Fruit fly (Drosophila melanogaster) whole organism, embryonic: Measurements from ENCODE around the gene lin-52.

Experiments
- ATbp ChIP-seq: fragments of 200-800 bp; sonication (Bioruptor generic); optimal IDR thresholded peaks from 2 replicates; lab custom pipeline; 2017; ENCODE audit warnings: missing biosample characterization, mild to moderate bottlenecking, missing genetic modification characterization, missing genetic modification reagents
- Atf-2 ChIP-seq: fragments of 200-800 bp; sonication (Bioruptor generic); optimal IDR thresholded peaks from 2 replicates; lab custom pipeline; 2016; ENCODE audit warnings: missing biosample characterization, missing genetic modification characterization
- CG10431 ChIP-seq: fragments of 200-800 bp; sonication (Bioruptor generic); optimal IDR thresholded peaks from 3 replicates; lab custom pipeline; 2018; ENCODE audit warnings: missing biosample characterization, mild to moderate bottlenecking, missing genetic modification characterization
- CG10565 ChIP-seq: fragments of 200-800 bp; sonication (Bioruptor generic); optimal IDR thresholded peaks from 3 replicates; lab custom pipeline; 2016; ENCODE audit warnings: missing biosample characterization, mild to moderate bottlenecking, missing genetic modification characterization
- CG11093 ChIP-seq: fragments of 200-800 bp; sonication (Bioruptor generic); IDR thresholded peaks from 3 replicates; pipeline ENCODE4 v1.3.6; 2022; ENCODE audit warnings: missing biosample characterization, missing genetic modification characterization
- CG12236 ChIP-seq: fragments of 200-800 bp; sonication (Bioruptor generic); optimal IDR thresholded peaks from 2 replicates; lab custom pipeline; 2016; ENCODE audit warnings: missing biosample characterization, missing genetic modification characterization
- CG12769 ChIP-seq: fragments of 200-800 bp; sonication (Bioruptor generic); optimal IDR thresholded peaks from 2 replicates; lab custom pipeline; 2019; ENCODE audit warnings: missing biosample characterization, mild to moderate bottlenecking, missing genetic modification characterization, moderate library complexity
- CG13287 ChIP-seq: fragments of 200-800 bp; sonication (Bioruptor generic); IDR thresholded peaks from 2 replicates; pipeline ENCODE4 v1.3.6; 2022; ENCODE audit warnings: missing biosample characterization, missing genetic modification characterization; ENCODE audit not compliant: partially characterized antibody
- CG13424 ChIP-seq: fragments of 200-800 bp; sonication (Bioruptor generic); optimal IDR thresholded peaks from 2 replicates; lab custom pipeline; 2019; ENCODE audit warnings: missing biosample characterization, mild to moderate bottlenecking, missing genetic modification characterization, moderate library complexity
- CG15011 ChIP-seq: fragments of 200-800 bp; sonication (Bioruptor generic); optimal IDR thresholded peaks from 3 replicates; lab custom pipeline; 2018; ENCODE audit warnings: missing biosample characterization, mild to moderate bottlenecking, missing genetic modification characterization
- CG15479 ChIP-seq: fragments of 200-800 bp; sonication (Bioruptor generic); optimal IDR thresholded peaks from 3 replicates; lab custom pipeline; 2019; ENCODE audit warnings: missing biosample characterization, mild to moderate bottlenecking, missing genetic modification characterization, moderate library complexity
- CG32772 ChIP-seq: fragments of 200-800 bp; sonication (Bioruptor generic); IDR thresholded peaks from 2 replicates; pipeline ENCODE4 v1.3.6; 2022; ENCODE audit warnings: missing biosample characterization, missing genetic modification characterization
- CG34224 ChIP-seq: fragments of 200-800 bp; sonication (Bioruptor generic); IDR thresholded peaks from 3 replicates; pipeline ENCODE4 v1.3.6; 2022; ENCODE audit warnings: missing biosample characterization, missing genetic modification characterization; ENCODE audit not compliant: partially characterized antibody
- CG4328 ChIP-seq: fragments of 200-800 bp; sonication (Bioruptor generic); optimal IDR thresholded peaks from 3 replicates; lab custom pipeline; 2017; ENCODE audit warnings: missing biosample characterization, missing genetic modification reagents, missing genetic modification characterization
- CG5180 ChIP-seq: fragments of 200-800 bp; sonication (Bioruptor generic); optimal IDR thresholded peaks from 3 replicates; lab custom pipeline; 2017; ENCODE audit warnings: missing biosample characterization, missing genetic modification characterization, mild to moderate bottlenecking, moderate library complexity, missing genetic modification reagents
- CG6654 ChIP-seq: fragments of 200-800 bp; sonication (Bioruptor generic); optimal IDR thresholded peaks from 2 replicates; lab custom pipeline; 2017; ENCODE audit warnings: missing biosample characterization, mild to moderate bottlenecking, missing genetic modification characterization
- CG6683 ChIP-seq: fragments of 200-800 bp; sonication (Bioruptor generic); optimal IDR thresholded peaks from 2 replicates; lab custom pipeline; 2017; ENCODE audit warnings: missing biosample characterization, mild to moderate bottlenecking, missing genetic modification characterization, missing genetic modification reagents
- CG6813 ChIP-seq: fragments of 200-800 bp; sonication (Bioruptor generic); optimal IDR thresholded peaks from 2 replicates; lab custom pipeline; 2017; ENCODE audit warnings: missing biosample characterization, missing genetic modification characterization, mild to moderate bottlenecking, moderate library complexity, missing genetic modification reagents
- CG7928 ChIP-seq: fragments of 200-800 bp; sonication (Bioruptor generic); optimal IDR thresholded peaks from 2 replicates; lab custom pipeline; 2017; ENCODE audit warnings: missing biosample characterization, mild to moderate bottlenecking, missing genetic modification characterization
- Dek ChIP-seq: fragments of 200-800 bp; sonication (Bioruptor generic); optimal IDR thresholded peaks from 3 replicates; lab custom pipeline; 2019; ENCODE audit warnings: missing biosample characterization, mild to moderate bottlenecking, missing genetic modification characterization, moderate library complexity
- Dfd ChIP-seq, 2 experiments: fragments of >200 bp; optimal IDR thresholded peaks; 2 replicates each; lab custom pipeline; 2017; ENCODE audit warnings: missing biosample characterization in 2 of 2, missing genetic modification characterization in 2 of 2
- Dref ChIP-seq: fragments of 200-800 bp; sonication (Bioruptor generic); IDR thresholded peaks from 2 replicates; pipeline ENCODE4 v1.3.6; 2022; ENCODE audit warnings: missing biosample characterization, missing genetic modification characterization
- H15 ChIP-seq: fragments of 200-800 bp; sonication (Bioruptor generic); IDR thresholded peaks from 3 replicates; pipeline ENCODE4 v1.3.6; 2022; ENCODE audit warnings: missing biosample characterization, missing genetic modification characterization
- Jarid2 ChIP-seq: fragments of 200-800 bp; sonication (Bioruptor generic); optimal IDR thresholded peaks from 3 replicates; lab custom pipeline; 2017; ENCODE audit warnings: mild to moderate bottlenecking, missing biosample characterization, missing genetic modification reagents, missing genetic modification characterization
- Mes4 ChIP-seq: fragments of 200-800 bp; sonication (Bioruptor generic); optimal IDR thresholded peaks from 2 replicates; lab custom pipeline; 2016; ENCODE audit warnings: missing biosample characterization, missing genetic modification characterization
- Oaz ChIP-seq: fragments of 200-800 bp; sonication (Bioruptor generic); IDR thresholded peaks from 2 replicates; pipeline ENCODE4 v1.3.6; 2022; ENCODE audit warnings: missing biosample characterization, missing genetic modification characterization
- Rx ChIP-seq: fragments of 200-800 bp; sonication (Bioruptor generic); IDR thresholded peaks from 2 replicates; pipeline ENCODE4 v1.3.6; 2022; ENCODE audit warnings: missing biosample characterization, missing genetic modification characterization
- Sry-δ ChIP-seq: fragments of 200-800 bp; sonication (Bioruptor generic); optimal IDR thresholded peaks from 2 replicates; lab custom pipeline; 2016; ENCODE audit warnings: missing biosample characterization, missing genetic modification characterization
- YL-1 ChIP-seq: fragments of 200-800 bp; sonication (Bioruptor generic); optimal IDR thresholded peaks from 3 replicates; lab custom pipeline; 2017; ENCODE audit warnings: missing biosample characterization, mild to moderate bottlenecking, missing genetic modification characterization
- abd-A ChIP-seq: fragments of 200-800 bp; sonication (Bioruptor generic); optimal IDR thresholded peaks from 3 replicates; lab custom pipeline; 2019; ENCODE audit warnings: missing biosample characterization, mild to moderate bottlenecking, missing genetic modification characterization, moderate library complexity
- amos ChIP-seq: fragments of 200-800 bp; sonication (Bioruptor generic); IDR thresholded peaks from 2 replicates; pipeline ENCODE4 v1.3.6; 2022; ENCODE audit warnings: missing biosample characterization, missing genetic modification characterization; ENCODE audit not compliant: partially characterized antibody
- bsh ChIP-seq, 2 experiments: fragments of 200-800 bp; sonication (Bioruptor generic); optimal IDR thresholded peaks; 2 replicates each; lab custom pipeline; 2017 to 2018; ENCODE audit warnings: mild to moderate bottlenecking in 2 of 2, missing biosample characterization in 2 of 2, missing genetic modification characterization in 2 of 2, moderate library complexity in 1 of 2
- cg ChIP-seq: fragments of 200-800 bp; sonication (Bioruptor generic); optimal IDR thresholded peaks from 3 replicates; lab custom pipeline; 2019; ENCODE audit warnings: missing biosample characterization, mild to moderate bottlenecking, missing genetic modification characterization, moderate library complexity
- croc ChIP-seq: fragments of 200-800 bp; sonication (Bioruptor generic); conservative IDR thresholded peaks from 3 replicates; pipeline ENCODE4 v1.3.6; 2022; ENCODE audit warnings: missing biosample characterization, missing genetic modification characterization
- fd102C ChIP-seq: fragments of 200-800 bp; sonication (Bioruptor generic); optimal IDR thresholded peaks from 2 replicates; lab custom pipeline; 2018; ENCODE audit warnings: missing biosample characterization, mild to moderate bottlenecking, missing genetic modification characterization, moderate library complexity
- fd64A ChIP-seq: fragments of 200-800 bp; sonication (Bioruptor generic); optimal IDR thresholded peaks from 3 replicates; lab custom pipeline; 2018; ENCODE audit warnings: missing biosample characterization, mild to moderate bottlenecking, missing genetic modification characterization
- gsb ChIP-seq: fragments of 200-800 bp; sonication (Bioruptor generic); IDR thresholded peaks from 2 replicates; pipeline ENCODE4 v1.3.6; 2022; ENCODE audit warnings: missing biosample characterization, missing genetic modification characterization
- h ChIP-seq: fragments of >200 bp; optimal IDR thresholded peaks from 2 replicates; lab custom pipeline; 2017
- hbn ChIP-seq: fragments of 200-800 bp; sonication (Bioruptor generic); IDR thresholded peaks from 2 replicates; pipeline ENCODE4 v1.3.6; 2022; ENCODE audit warnings: missing biosample characterization, missing genetic modification characterization; ENCODE audit not compliant: partially characterized antibody
- hkb ChIP-seq, 2 experiments: fragments of 200-800 bp in 1 of 2; fragments of >200 bp in 1 of 2; sonication (Bioruptor generic) in 1 of 2; IDR thresholded peaks in 1 of 2; optimal IDR thresholded peaks in 1 of 2; 2 replicates each; pipeline versions ENCODE4 v1.3.6 to Lab custom; 2017 to 2022; ENCODE audit warnings: missing biosample characterization in 1 of 2, missing genetic modification characterization in 1 of 2
- mam ChIP-seq: fragments of 200-800 bp; sonication (Bioruptor generic); optimal IDR thresholded peaks from 3 replicates; lab custom pipeline; 2016; ENCODE audit warnings: missing biosample characterization, missing genetic modification characterization
- pb ChIP-seq: fragments of 200-800 bp; sonication (Bioruptor generic); optimal IDR thresholded peaks from 3 replicates; lab custom pipeline; 2016; ENCODE audit warnings: missing biosample characterization, missing genetic modification characterization
- run ChIP-seq: fragments of 200-800 bp; sonication (Bioruptor generic); optimal IDR thresholded peaks from 3 replicates; lab custom pipeline; 2018; ENCODE audit warnings: missing biosample characterization, mild to moderate bottlenecking, missing genetic modification characterization
- scrt ChIP-seq: fragments of 200-800 bp; sonication (Bioruptor generic); optimal IDR thresholded peaks from 2 replicates; lab custom pipeline; 2018; ENCODE audit warnings: missing biosample characterization, mild to moderate bottlenecking, missing genetic modification characterization, moderate library complexity
- toy ChIP-seq: fragments of 200-800 bp; sonication (Bioruptor generic); IDR thresholded peaks from 2 replicates; pipeline ENCODE4 v1.3.6; 2022; ENCODE audit warnings: missing biosample characterization, missing genetic modification characterization
- wek ChIP-seq: fragments of 200-800 bp; sonication (Bioruptor generic); optimal IDR thresholded peaks from 3 replicates; lab custom pipeline; 2018; ENCODE audit warnings: missing biosample characterization, mild to moderate bottlenecking, missing genetic modification characterization, moderate library complexity
- wor ChIP-seq: fragments of 200-800 bp; sonication (Bioruptor generic); IDR thresholded peaks from 2 replicates; pipeline ENCODE4 v1.3.6; 2022; ENCODE audit warnings: missing biosample characterization, missing genetic modification characterization
- yki ChIP-seq: fragments of >200 bp; optimal IDR thresholded peaks from 3 replicates; lab custom pipeline; 2018

The lin-52 gene

DNA sequence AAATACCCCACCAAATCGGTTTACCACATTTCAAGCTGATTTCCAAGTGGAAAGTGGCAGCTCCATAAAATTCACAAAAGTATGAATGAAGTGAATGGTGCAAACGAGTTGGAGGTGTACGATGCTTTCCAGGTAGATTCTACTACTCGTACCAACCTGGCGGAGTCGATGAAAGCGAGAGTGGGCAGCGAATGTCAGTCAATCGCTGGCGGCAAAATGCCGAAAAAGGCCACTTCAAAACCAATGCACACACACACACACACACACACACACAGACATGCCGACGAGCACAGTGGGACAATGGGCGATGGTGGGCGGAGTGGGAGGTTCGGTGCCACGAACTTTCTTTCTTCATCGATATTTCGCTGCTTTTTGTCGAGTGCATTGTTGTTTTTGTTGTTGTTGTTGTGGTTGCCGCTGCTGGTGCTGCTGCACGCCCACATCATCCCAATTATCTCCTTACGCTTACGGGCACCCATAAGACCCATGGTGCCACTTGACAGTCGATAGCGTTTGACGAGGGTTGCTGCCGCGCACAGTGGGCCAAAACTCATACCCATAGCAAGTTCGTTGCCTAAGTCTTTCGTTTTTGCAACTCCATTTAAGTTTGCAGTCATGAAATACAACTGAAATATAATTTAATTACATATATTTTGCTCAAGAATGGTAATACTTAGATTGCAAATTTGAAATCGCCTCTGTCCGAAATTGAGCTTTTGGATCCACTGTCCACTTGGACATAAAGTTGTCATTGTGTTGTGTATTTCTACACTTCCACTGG is 28.7 kb upstream of the lin-52 start (continued):
- TF ChIP-seq hkb (optimal IDR thresholded peaks at IDR 0.05; lab: Kevin White, UChicago) (no peak), hkb (GFP tag; IDR thresholded peaks at IDR 0.05; lab: Robert Waterston, UW) (peak; percentile 51; the same call in 1 of the 2 replicates), cg (GFP tag; lab: Kevin White, UChicago) (peak; percentile 23), pb (GFP tag; lab: Kevin White, UChicago) (no peak), fd64A (GFP tag; lab: Kevin White, UChicago) (no peak), bsh (GFP tag; optimal IDR thresholded peaks at IDR 0.05; lab: Kevin White, UChicago) (peak in 1 of 2 experiments; percentile 58), yki (no peak), Dref (GFP tag; lab: Robert Waterston, UW) (no peak), wor (peak; percentile 58), wek (GFP tag; lab: Kevin White, UChicago) (no peak), CG11093 (GFP tag; lab: Robert Waterston, UW) (peak; percentile 36; the same call in 1 of the 3 replicates), mam (no peak), Dek (tag; lab: Kevin White, UChicago) (no peak), CG10431 (GFP tag; lab: Kevin White, UChicago) (no peak), CG34224 (GFP tag; lab: Robert Waterston, UW) (no peak), scrt (GFP tag; lab: Kevin White, UChicago) (no peak), Rx (GFP tag; lab: Robert Waterston, UW) (peak; percentile 21; the same call in 1 of the 2 replicates), CG6683 (GFP tag; lab: Kevin White, UChicago) (no peak), CG6813 (GFP tag; lab: Kevin White, UChicago) (peak; percentile 2), CG5180 (GFP tag; lab: Kevin White, UChicago) (no peak), CG13287 (GFP tag; lab: Robert Waterston, UW) (no peak), gsb (no peak), CG6654 (GFP tag; lab: Kevin White, UChicago) (no peak), toy (GFP tag; lab: Robert Waterston, UW) (no peak), fd102C (GFP tag; lab: Kevin White, UChicago) (no peak), Oaz (GFP tag; lab: Robert Waterston, UW) (no peak), CG15011 (no peak), Atf-2 (GFP tag; lab: Kevin White, UChicago) (no peak), H15 (GFP tag; lab: Robert Waterston, UW) (0 out of 3 replicates have a peak, but pooled peaks have one; percentile 56), hbn (GFP tag; lab: Robert Waterston, UW) (no peak), CG10565 (GFP tag; lab: Kevin White, UChicago) (no peak), CG13424 (tag; lab: Kevin White, UChicago) (peak; percentile 47), Jarid2 (no peak), abd-A (no peak), YL-1 (no peak), CG12769 (no peak), CG12236 (GFP tag; lab: Kevin White, UChicago) (no peak), CG4328 (no peak), amos (GFP tag; lab: Robert Waterston, UW) (no peak), croc (GFP tag; lab: Robert Waterston, UW) (peak; percentile 39; the same call in 1 of the 3 replicates), Dfd (GFP tag; optimal IDR thresholded peaks at IDR 0.05; lab: Kevin White, UChicago) (no peak), run (tag; lab: Kevin White, UChicago) (no peak), CG15479 (no peak), CG7928 (GFP tag; lab: Kevin White, UChicago) (no peak), Mes4 (no peak), CG32772 (GFP tag; lab: Robert Waterston, UW) (peak; percentile 55; the same call in 1 of the 2 replicates), ATbp (GFP tag; lab: Kevin White, UChicago) (peak; percentile 64), h (no peak), Sry-δ (GFP tag; lab: Kevin White, UChicago) (no peak)
